Fruit fly (Drosophila melanogaster) whole organism, embryonic: ENCODE measurements around the gene CG17118.

Source experiments
- Atf6 ChIP-seq: fragments of 200-800 bp; sonication (Bioruptor generic); IDR thresholded peaks from 2 replicates; pipeline ENCODE4 v1.3.6; 2022; ENCODE audit warnings: missing biosample characterization, missing genetic modification characterization
- Blimp-1 ChIP-seq: fragments of 200-800 bp; sonication (Bioruptor generic); optimal IDR thresholded peaks from 3 replicates; lab custom pipeline; 2018; ENCODE audit warnings: missing biosample characterization, missing genetic modification characterization, mild to moderate bottlenecking, moderate library complexity, missing genetic modification reagents
- CG11247 ChIP-seq: fragments of 200-800 bp; sonication (Bioruptor generic); IDR thresholded peaks from 2 replicates; pipeline ENCODE4 v1.3.6; 2022; ENCODE audit warnings: missing biosample characterization, missing genetic modification characterization
- CG11504 ChIP-seq: fragments of 200-800 bp; sonication (Bioruptor generic); optimal IDR thresholded peaks from 3 replicates; lab custom pipeline; 2019; ENCODE audit warnings: missing biosample characterization, mild to moderate bottlenecking, missing genetic modification characterization, moderate library complexity
- CG12104 ChIP-seq: fragments of 200-800 bp; sonication (Bioruptor generic); optimal IDR thresholded peaks from 3 replicates; lab custom pipeline; 2016; ENCODE audit warnings: missing biosample characterization, missing genetic modification characterization
- CG13296 ChIP-seq: fragments of 200-800 bp; sonication (Bioruptor generic); optimal IDR thresholded peaks from 3 replicates; lab custom pipeline; 2018; ENCODE audit warnings: missing biosample characterization, mild to moderate bottlenecking, missing genetic modification characterization
- CG17385 ChIP-seq: fragments of 200-800 bp; sonication (Bioruptor generic); optimal IDR thresholded peaks from 3 replicates; lab custom pipeline; 2018; ENCODE audit warnings: missing biosample characterization, mild to moderate bottlenecking, missing genetic modification characterization
- CG17568 ChIP-seq: fragments of 200-800 bp; sonication (Bioruptor generic); optimal IDR thresholded peaks from 2 replicates; lab custom pipeline; 2018; ENCODE audit warnings: missing biosample characterization, mild to moderate bottlenecking, missing genetic modification characterization, moderate library complexity
- CG17802 ChIP-seq: fragments of 200-800 bp; sonication (Bioruptor generic); optimal IDR thresholded peaks from 2 replicates; lab custom pipeline; 2018; ENCODE audit warnings: missing biosample characterization, mild to moderate bottlenecking, missing genetic modification characterization, moderate library complexity
- CG32767 ChIP-seq: fragments of 200-800 bp; sonication (Bioruptor generic); IDR thresholded peaks from 2 replicates; pipeline ENCODE4 v1.3.6; 2022; ENCODE audit warnings: missing biosample characterization, missing genetic modification characterization
- CG33557 ChIP-seq: fragments of 200-800 bp; sonication (Bioruptor generic); optimal IDR thresholded peaks from 2 replicates; lab custom pipeline; 2019; ENCODE audit warnings: missing biosample characterization, mild to moderate bottlenecking, missing genetic modification characterization, moderate library complexity
- CG3847 ChIP-seq: fragments of 200-800 bp; sonication (Bioruptor generic); IDR thresholded peaks from 2 replicates; pipeline ENCODE4 v1.3.6; 2022; ENCODE audit warnings: missing biosample characterization, missing genetic modification characterization
- CG4730 ChIP-seq: fragments of 200-800 bp; sonication (Bioruptor generic); IDR thresholded peaks from 2 replicates; pipeline ENCODE4 v1.3.6; 2022; ENCODE audit warnings: missing biosample characterization, missing genetic modification characterization
- CG6272 ChIP-seq: fragments of 200-800 bp; sonication (Bioruptor generic); IDR thresholded peaks from 2 replicates; pipeline ENCODE4 v1.3.6; 2022; ENCODE audit warnings: missing biosample characterization, missing genetic modification characterization
- CG7745 ChIP-seq: fragments of 200-800 bp; sonication (Bioruptor generic); optimal IDR thresholded peaks from 2 replicates; lab custom pipeline; 2018; ENCODE audit warnings: missing biosample characterization, mild to moderate bottlenecking, missing genetic modification characterization, moderate library complexity
- CG7963 ChIP-seq: fragments of 200-800 bp; sonication (Bioruptor generic); IDR thresholded peaks from 3 replicates; pipeline ENCODE4 v1.3.6; 2022; ENCODE audit warnings: missing biosample characterization, missing genetic modification characterization; ENCODE audit not compliant: partially characterized antibody
- CG8089 ChIP-seq: fragments of 200-800 bp; sonication (Bioruptor generic); optimal IDR thresholded peaks from 3 replicates; lab custom pipeline; 2016; ENCODE audit warnings: missing biosample characterization, missing genetic modification characterization
- CG8388 ChIP-seq: fragments of 200-800 bp; sonication (Bioruptor generic); optimal IDR thresholded peaks from 2 replicates; lab custom pipeline; 2019; ENCODE audit warnings: missing biosample characterization, mild to moderate bottlenecking, missing genetic modification characterization, moderate library complexity
- CG8944 ChIP-seq: fragments of 200-800 bp; sonication (Bioruptor generic); optimal IDR thresholded peaks from 3 replicates; lab custom pipeline; 2016; ENCODE audit warnings: missing biosample characterization, missing genetic modification characterization
- CG9727 ChIP-seq: fragments of 200-800 bp; sonication (Bioruptor generic); optimal IDR thresholded peaks from 3 replicates; lab custom pipeline; 2017; ENCODE audit warnings: missing biosample characterization, mild to moderate bottlenecking, missing genetic modification characterization
- Dek ChIP-seq: fragments of 200-800 bp; sonication (Bioruptor generic); optimal IDR thresholded peaks from 3 replicates; lab custom pipeline; 2019; ENCODE audit warnings: missing biosample characterization, mild to moderate bottlenecking, missing genetic modification characterization, moderate library complexity
- Ets65A ChIP-seq: fragments of 200-800 bp; sonication (Bioruptor generic); peaks from one replicate; lab custom pipeline; 2016; ENCODE audit warnings: missing biosample characterization, missing genetic modification characterization
- HLHmδ ChIP-seq: fragments of 200-800 bp; sonication (Bioruptor generic); optimal IDR thresholded peaks from 2 replicates; lab custom pipeline; 2018; ENCODE audit warnings: missing biosample characterization, mild to moderate bottlenecking, missing genetic modification characterization, moderate library complexity
- Hmr ChIP-seq: fragments of 200-800 bp; sonication (Bioruptor generic); optimal IDR thresholded peaks from 3 replicates; lab custom pipeline; 2017; ENCODE audit warnings: mild to moderate bottlenecking, missing biosample characterization, missing genetic modification reagents, missing genetic modification characterization
- Hr3 ChIP-seq: fragments of 200-800 bp; sonication (Bioruptor generic); optimal IDR thresholded peaks from 3 replicates; lab custom pipeline; 2016; ENCODE audit warnings: missing biosample characterization, missing genetic modification characterization
- NfI ChIP-seq: fragments of 200-800 bp; sonication (Bioruptor generic); optimal IDR thresholded peaks from 3 replicates; lab custom pipeline; 2018; ENCODE audit warnings: missing biosample characterization, mild to moderate bottlenecking, missing genetic modification characterization, moderate library complexity
- Rfx ChIP-seq: fragments of 200-800 bp; sonication (Bioruptor generic); IDR thresholded peaks from 2 replicates; pipeline ENCODE4 v1.3.6; 2022; ENCODE audit warnings: missing biosample characterization, missing genetic modification characterization
- Sin3A ChIP-seq: fragments of >200 bp; optimal IDR thresholded peaks from 2 replicates; lab custom pipeline; 2018
- Sox100B ChIP-seq: fragments of 200-800 bp; sonication (Bioruptor generic); optimal IDR thresholded peaks from 3 replicates; lab custom pipeline; 2018; ENCODE audit warnings: missing biosample characterization, mild to moderate bottlenecking, missing genetic modification characterization
- Trl ChIP-seq, 3 experiments: fragments of >200 bp in 2 of 3; fragments of 200-800 bp in 1 of 3; sonication (Bioruptor generic) in 1 of 3; optimal IDR thresholded peaks; 2 replicates in 1 of 3; 3 replicates in 2 of 3; lab custom pipeline; 2016 to 2017; ENCODE audit warnings: missing biosample characterization in 1 of 3, missing genetic modification characterization in 1 of 3
- Vsx1 ChIP-seq: fragments of 200-800 bp; sonication (Bioruptor generic); optimal IDR thresholded peaks from 2 replicates; lab custom pipeline; 2017; ENCODE audit warnings: missing biosample characterization, mild to moderate bottlenecking, missing genetic modification characterization, missing genetic modification reagents
- ara ChIP-seq: fragments of 200-800 bp; sonication (Bioruptor generic); IDR thresholded peaks from 2 replicates; pipeline ENCODE4 v1.3.6; 2022; ENCODE audit warnings: missing biosample characterization, missing genetic modification characterization
- bab2 ChIP-seq: fragments of 200-800 bp; sonication (Bioruptor generic); optimal IDR thresholded peaks from 2 replicates; lab custom pipeline; 2016; ENCODE audit warnings: missing biosample characterization, missing genetic modification characterization
- caup ChIP-seq: fragments of 200-800 bp; sonication (Bioruptor generic); optimal IDR thresholded peaks from 3 replicates; lab custom pipeline; 2017; ENCODE audit warnings: missing biosample characterization, mild to moderate bottlenecking, missing genetic modification characterization, moderate library complexity; ENCODE audit not compliant: severe bottlenecking
- exex ChIP-seq: fragments of 200-800 bp; sonication (Bioruptor generic); optimal IDR thresholded peaks from 4 replicates; lab custom pipeline; 2018; ENCODE audit warnings: missing biosample characterization, mild to moderate bottlenecking, missing genetic modification characterization, moderate library complexity
- gcm ChIP-seq: fragments of 200-800 bp; sonication (Bioruptor generic); optimal IDR thresholded peaks from 2 replicates; lab custom pipeline; 2019; ENCODE audit warnings: missing biosample characterization, mild to moderate bottlenecking, missing genetic modification characterization, moderate library complexity
- hkb ChIP-seq, 2 experiments: fragments of 200-800 bp in 1 of 2; fragments of >200 bp in 1 of 2; sonication (Bioruptor generic) in 1 of 2; IDR thresholded peaks in 1 of 2; optimal IDR thresholded peaks in 1 of 2; 2 replicates each; pipeline versions ENCODE4 v1.3.6 to Lab custom; 2017 to 2022; ENCODE audit warnings: missing biosample characterization in 1 of 2, missing genetic modification characterization in 1 of 2
- lab ChIP-seq: fragments of 200-800 bp; sonication (Bioruptor generic); optimal IDR thresholded peaks from 3 replicates; lab custom pipeline; 2017; ENCODE audit warnings: missing biosample characterization, missing genetic modification characterization, mild to moderate bottlenecking, moderate library complexity, missing genetic modification reagents
- lilli ChIP-seq: fragments of 200-800 bp; sonication (Bioruptor generic); optimal IDR thresholded peaks from 3 replicates; lab custom pipeline; 2016; ENCODE audit warnings: missing biosample characterization, missing genetic modification characterization
- nerfin-1 ChIP-seq: fragments of 200-800 bp; sonication (Bioruptor generic); optimal IDR thresholded peaks from 3 replicates; lab custom pipeline; 2019; ENCODE audit warnings: missing biosample characterization, mild to moderate bottlenecking, missing genetic modification characterization, moderate library complexity
- oc ChIP-seq: fragments of 200-800 bp; sonication (Bioruptor generic); optimal IDR thresholded peaks from 2 replicates; lab custom pipeline; 2018; ENCODE audit warnings: missing biosample characterization, mild to moderate bottlenecking, missing genetic modification characterization, moderate library complexity
- otp ChIP-seq: fragments of 200-800 bp; sonication (Bioruptor generic); IDR thresholded peaks from 3 replicates; pipeline ENCODE4, ENCODE4 v1.3.6; 2022; ENCODE audit warnings: missing biosample characterization, missing genetic modification characterization
- pan ChIP-seq, 4 experiments: fragments of >200 bp in 3 of 4; fragments of 200-800 bp in 1 of 4; sonication (Bioruptor generic) in 1 of 4; optimal IDR thresholded peaks in 3 of 4; IDR thresholded peaks in 1 of 4; 2 replicates each; pipeline versions ENCODE4 v1.3.6 to Lab custom; 2017 to 2022; ENCODE audit warnings: missing biosample characterization in 2 of 4, missing genetic modification characterization in 2 of 4, mixed read lengths in 1 of 4
- scrt ChIP-seq: fragments of 200-800 bp; sonication (Bioruptor generic); optimal IDR thresholded peaks from 2 replicates; lab custom pipeline; 2018; ENCODE audit warnings: missing biosample characterization, mild to moderate bottlenecking, missing genetic modification characterization, moderate library complexity
- sens ChIP-seq: fragments of 200-800 bp; sonication (Bioruptor generic); peaks from one replicate; lab custom pipeline; 2016; ENCODE audit warnings: missing biosample characterization, missing genetic modification characterization
- seq ChIP-seq: fragments of 200-800 bp; sonication (Bioruptor generic); IDR thresholded peaks from 2 replicates; pipeline ENCODE4 v1.3.6; 2022; ENCODE audit warnings: missing biosample characterization, missing genetic modification characterization
- so ChIP-seq: fragments of 200-800 bp; sonication (Bioruptor generic); IDR thresholded peaks from 3 replicates; pipeline ENCODE4 v1.3.6; 2022; ENCODE audit warnings: missing biosample characterization, missing genetic modification characterization
- tio ChIP-seq: fragments of 200-800 bp; sonication (Bioruptor generic); optimal IDR thresholded peaks from 2 replicates; lab custom pipeline; 2017; ENCODE audit warnings: missing biosample characterization, missing genetic modification characterization, inconsistent platforms
- vfl ChIP-seq: fragments of 200-800 bp; sonication (Bioruptor generic); optimal IDR thresholded peaks from 2 replicates; lab custom pipeline; 2016; ENCODE audit warnings: missing biosample characterization, missing genetic modification characterization

CG17118 gene

DNA sequence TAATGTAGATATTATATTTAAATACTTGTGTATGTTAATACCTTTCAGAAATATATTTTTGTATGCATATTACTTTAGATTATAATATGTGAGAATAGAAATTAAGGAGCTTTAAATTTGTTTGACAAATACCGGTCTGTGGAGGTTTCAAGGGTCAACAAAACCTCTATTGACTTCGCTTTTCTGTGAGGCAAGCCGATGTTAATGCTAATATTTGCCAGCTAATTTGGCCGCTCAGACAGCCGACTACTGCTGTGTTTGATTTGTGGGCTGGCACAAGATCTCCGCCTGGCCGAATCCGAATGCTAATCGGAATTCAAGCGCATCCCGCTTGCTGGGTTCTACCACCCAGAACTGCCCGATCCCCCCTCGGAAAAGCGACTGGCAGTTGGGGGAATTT lies 24.5 kb downstream of the CG17118 start (continued):
- TF ChIP-seq vfl (GFP tag; lab: Kevin White, UChicago): no peak
- peak; percentile 50 for TF ChIP-seq lab (GFP tag; lab: Kevin White, UChicago)
- TF ChIP-seq CG4730 (GFP tag; lab: Robert Waterston, UW): no peak
- no peak for TF ChIP-seq gcm
- TF ChIP-seq Rfx (GFP tag; lab: Robert Waterston, UW): peak; percentile 27; the same call in 1 of the 2 replicates
- no peak for TF ChIP-seq CG8388 (GFP tag; lab: Kevin White, UChicago)
- no peak for TF ChIP-seq scrt (GFP tag; lab: Kevin White, UChicago)
- TF ChIP-seq Dek (tag; lab: Kevin White, UChicago): no peak
- 0 out of 2 replicates have a peak, but pooled peaks have one; percentile 30 for TF ChIP-seq CG11247 (GFP tag; lab: Robert Waterston, UW)
- peak; percentile 78 for TF ChIP-seq sens (GFP tag; lab: Kevin White, UChicago)
- TF ChIP-seq pan (optimal IDR thresholded peaks at IDR 0.05; lab: Kevin White, UChicago): no peak
- TF ChIP-seq pan (GFP tag; optimal IDR thresholded peaks at IDR 0.05 in 1 of 2, IDR thresholded peaks at IDR 0.05 in 1 of 2): peak in 1 of 2 experiments; percentile 27
- no peak for TF ChIP-seq CG33557 (GFP tag; lab: Kevin White, UChicago)
- no peak for TF ChIP-seq HLHmδ (GFP tag; lab: Kevin White, UChicago)
- TF ChIP-seq CG32767 (GFP tag; lab: Robert Waterston, UW): no peak
- peak; percentile 16 for TF ChIP-seq CG11504 (tag; lab: Kevin White, UChicago)
- TF ChIP-seq Atf6 (GFP tag; lab: Robert Waterston, UW): 0 out of 2 replicates have a peak, but pooled peaks have one; percentile 29
- peak; percentile 50 for TF ChIP-seq Vsx1 (GFP tag; lab: Kevin White, UChicago)
- peak; percentile 64 for TF ChIP-seq hkb (optimal IDR thresholded peaks at IDR 0.05; lab: Kevin White, UChicago)
- no peak; the same call in 1 of the 2 replicates for TF ChIP-seq hkb (GFP tag; IDR thresholded peaks at IDR 0.05; lab: Robert Waterston, UW)
- TF ChIP-seq oc (tag; lab: Kevin White, UChicago): no peak
- TF ChIP-seq bab2 (GFP tag; lab: Kevin White, UChicago): peak; percentile 32
- peak; percentile 7 for TF ChIP-seq caup
- no peak for TF ChIP-seq exex (tag; lab: Kevin White, UChicago)
- TF ChIP-seq CG17568 (GFP tag; lab: Kevin White, UChicago): peak; percentile 31
- TF ChIP-seq Ets65A (GFP tag; lab: Kevin White, UChicago): peak; percentile 55
- peak; percentile 24; the same call in 1 of the 2 replicates for TF ChIP-seq seq (GFP tag; lab: Robert Waterston, UW)
- no peak for TF ChIP-seq CG8944 (GFP tag; lab: Kevin White, UChicago)
- no peak for TF ChIP-seq CG17385
- TF ChIP-seq CG8089 (GFP tag; lab: Kevin White, UChicago): no peak
- TF ChIP-seq Hmr (GFP tag; lab: Kevin White, UChicago): peak; percentile 14
- no peak for TF ChIP-seq CG9727 (GFP tag; lab: Kevin White, UChicago)
- TF ChIP-seq so (GFP tag; lab: Robert Waterston, UW): 0 out of 3 replicates have a peak, but pooled peaks have one; percentile 11
- TF ChIP-seq otp (GFP tag; lab: Robert Waterston, UW): 0 out of 3 replicates have a peak, but pooled peaks have one; percentile 8
- TF ChIP-seq CG17802 (tag; lab: Kevin White, UChicago): no peak
- no peak for TF ChIP-seq Sox100B (GFP tag; lab: Kevin White, UChicago)
- TF ChIP-seq Hr3: no peak
- TF ChIP-seq tio: no peak
- no peak for TF ChIP-seq Sin3A (lab: Kevin White, UChicago)
- peak; percentile 10 for TF ChIP-seq Blimp-1 (GFP tag; lab: Kevin White, UChicago)
- TF ChIP-seq Trl (optimal IDR thresholded peaks at IDR 0.05; lab: Kevin White, UChicago): no peak
- TF ChIP-seq Trl (GFP tag; optimal IDR thresholded peaks at IDR 0.05; lab: Kevin White, UChicago): no peak
- no peak for TF ChIP-seq CG12104 (GFP tag; lab: Kevin White, UChicago)
- TF ChIP-seq CG3847 (GFP tag; lab: Robert Waterston, UW): 0 out of 2 replicates have a peak, but pooled peaks have one; percentile 13
- TF ChIP-seq CG7745 (tag; lab: Kevin White, UChicago): no peak
- no peak for TF ChIP-seq CG7963
- TF ChIP-seq NfI: no peak
- no peak for TF ChIP-seq lilli (GFP tag; lab: Kevin White, UChicago)
- 0 out of 2 replicates have a peak, but pooled peaks have one; percentile 7 for TF ChIP-seq ara (GFP tag; lab: Robert Waterston, UW)
- peak; percentile 27 for TF ChIP-seq CG13296 (GFP tag; lab: Kevin White, UChicago)
- no peak for TF ChIP-seq CG6272
- TF ChIP-seq nerfin-1 (tag; lab: Kevin White, UChicago): no peak
